Worm (Caenorhabditis elegans): ENCODE results near the gene srg-24.
A peak's percentile ranks its signal among the peaks of the same experiment; 100 is the strongest.

srg-24 gene

DNA sequence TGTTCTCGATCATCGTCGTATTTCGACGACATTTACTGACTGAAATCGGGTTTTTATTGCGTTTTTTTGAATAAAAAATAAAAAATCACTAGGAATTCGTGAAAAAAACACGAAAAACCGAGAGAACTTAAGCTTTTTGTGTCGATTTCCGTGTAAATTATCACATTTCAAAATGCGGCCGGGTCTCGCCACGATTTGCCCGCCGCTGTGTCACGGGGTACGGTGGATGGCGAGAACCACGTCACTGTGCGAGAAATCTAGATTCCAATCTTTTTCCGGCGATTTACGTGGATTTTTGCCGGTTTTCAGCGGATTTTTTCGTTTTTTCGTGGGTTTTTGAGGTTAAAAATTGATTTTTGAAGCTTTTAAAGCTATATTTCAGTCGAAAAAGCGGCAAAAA lies 23.5 kb downstream of the srg-24 start, which contains the start of gene Y25C1A.8 (continued):
- TF ChIP-seq aha-1 (tag; optimal IDR thresholded peaks at IDR 0.05) (peak; percentile 48), snu-23 (GFP tag; optimal IDR thresholded peaks at IDR 0.05) (peak; percentile 95), dpl-1 (GFP tag; optimal IDR thresholded peaks at IDR 0.05) (peak; percentile 73 to 85 (median 84)), fkh-8 (tag; optimal IDR thresholded peaks at IDR 0.05) (peak; percentile 93), swsn-7 (tag; optimal IDR thresholded peaks at IDR 0.05) (peak; percentile 92), nhr-28 (tag; optimal IDR thresholded peaks at IDR 0.05) (no peak), ztf-11 (tag; optimal IDR thresholded peaks at IDR 0.05) (peak; percentile 26 to 85), sptf-1 (tag; optimal IDR thresholded peaks at IDR 0.05) (no peak), snpc-4 (tag; optimal IDR thresholded peaks at IDR 0.05) (peak; percentile 78), efl-3 (GFP tag; optimal IDR thresholded peaks at IDR 0.05) (peak; percentile 34), skn-1 (tag; optimal IDR thresholded peaks at IDR 0.05) (peak; percentile 85), lin-14 (GFP tag; optimal IDR thresholded peaks at IDR 0.05) (peak; percentile 93), lin-35 (GFP tag; optimal IDR thresholded peaks at IDR 0.05) (peak; percentile 81 to 89)

DNA sequence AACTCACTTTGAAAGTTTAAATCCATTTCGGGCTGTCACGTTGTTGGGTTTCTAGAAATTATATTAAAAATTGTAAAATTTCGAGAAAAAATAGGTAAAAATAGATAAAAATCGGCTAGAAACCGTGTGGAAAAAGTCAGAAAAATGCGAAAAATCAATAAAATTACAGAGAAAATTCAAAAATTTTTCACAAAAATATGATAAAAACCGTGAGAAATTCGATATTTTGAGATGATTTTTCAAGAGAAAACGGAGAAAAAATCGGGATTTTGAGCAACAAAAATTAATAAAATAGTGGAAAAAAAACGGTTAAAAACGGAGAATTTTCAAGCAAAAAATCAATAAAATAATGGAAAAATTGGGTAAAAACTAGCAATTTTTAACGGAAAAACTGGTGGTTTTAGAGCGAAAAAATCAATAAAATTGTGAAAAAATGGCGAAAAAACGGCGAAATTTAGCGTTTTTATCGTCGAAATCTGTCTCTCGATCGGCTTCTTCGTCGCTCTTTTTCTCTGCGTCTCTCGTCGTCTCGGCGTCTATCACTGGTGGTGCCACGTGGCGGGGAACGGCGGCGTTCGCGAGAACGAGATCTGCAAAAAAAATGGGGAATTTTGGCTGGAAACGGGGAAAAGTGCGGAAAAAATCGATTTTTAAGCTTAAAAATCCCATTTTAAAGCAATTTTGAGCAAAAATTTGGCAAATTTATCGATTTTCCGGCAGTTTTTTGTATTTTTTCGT lies 29.3 kb downstream of the srg-24 start, which contains the start of gene Y25C1A.7:
Gene Y25C1A.7 (minus strand): TSS at position 51 of the 738 bp plus-strand sequence.
- peak; percentile 12 for TF ChIP-seq nhr-85 (tag)
- TF ChIP-seq ceh-82 (tag; optimal IDR thresholded peaks at IDR 0.05) = no peak
- TF ChIP-seq tlp-1 (tag; optimal IDR thresholded peaks at IDR 0.05) = no peak
- no peak for TF ChIP-seq unc-130 (tag; optimal IDR thresholded peaks at IDR 0.05)
- TF ChIP-seq xbp-1 (tag; optimal IDR thresholded peaks at IDR 0.05) = no peak
- no peak for TF ChIP-seq efl-1 (optimal IDR thresholded peaks at IDR 0.05)
- TF ChIP-seq efl-1 (GFP tag; optimal IDR thresholded peaks at IDR 0.05 in 1 of 2) = peak in 1 of 2 experiments; percentile 12
- TF ChIP-seq nhr-28 (tag; optimal IDR thresholded peaks at IDR 0.05) = no peak

DNA sequence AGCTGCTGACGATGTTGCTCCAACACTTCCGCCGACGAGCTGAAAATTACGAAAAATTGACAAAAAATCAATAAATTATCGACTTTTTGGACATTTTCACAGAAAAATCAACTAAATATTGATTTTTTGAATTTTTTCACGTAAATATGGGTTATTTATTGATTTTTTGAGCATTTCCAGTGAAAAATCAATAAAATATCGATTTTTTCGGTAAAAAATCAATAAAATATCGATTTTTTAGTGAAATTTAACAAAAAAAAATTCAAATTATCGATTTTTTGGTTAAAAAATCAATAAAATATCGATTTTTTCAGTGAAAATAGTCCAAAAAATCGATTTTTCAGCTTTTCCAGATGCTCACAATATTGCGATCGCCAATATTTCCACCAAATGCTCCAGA lies 30.3 kb downstream of the srg-24 start:
- TF ChIP-seq nhr-19 (GFP tag; conservative IDR thresholded peaks at IDR 0.05) (no peak), elt-3 (tag; optimal IDR thresholded peaks at IDR 0.05) (no peak), ces-1 (GFP tag; optimal IDR thresholded peaks at IDR 0.05) (no peak), unc-62 (GFP tag; optimal IDR thresholded peaks at IDR 0.05) (no peak), egl-13 (tag; optimal IDR thresholded peaks at IDR 0.05) (no peak), elt-2 (tag; optimal IDR thresholded peaks at IDR 0.05) (no peak), ztf-11 (tag; optimal IDR thresholded peaks at IDR 0.05) (no peak), lin-39 (tag; optimal IDR thresholded peaks at IDR 0.05) (no peak), unc-30 (tag; optimal IDR thresholded peaks at IDR 0.05) (no peak), sup-37 (GFP tag; optimal IDR thresholded peaks at IDR 0.05) (no peak), ztf-4 (tag; optimal IDR thresholded peaks at IDR 0.05) (no peak)

DNA sequence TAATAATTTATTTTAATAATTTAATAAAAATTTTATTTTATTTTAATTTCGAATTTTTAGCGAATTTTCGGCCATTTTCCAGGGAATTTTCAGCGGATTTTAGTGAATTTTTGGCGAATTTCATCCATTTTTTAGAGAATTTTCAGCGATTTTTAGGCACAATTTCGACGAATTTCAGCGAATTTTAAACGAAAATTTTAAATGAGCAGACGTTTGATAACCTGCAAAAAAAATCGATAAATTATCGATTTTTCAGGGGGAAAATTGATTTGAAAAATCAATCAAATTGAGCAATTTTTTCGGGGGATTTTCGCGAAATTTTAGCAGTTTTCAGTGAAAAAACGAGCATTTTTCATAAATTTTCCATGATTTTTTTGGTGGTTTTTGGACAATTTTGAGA lies 31.8 kb downstream of the srg-24 start:
- TF ChIP-seq efl-1 (optimal IDR thresholded peaks at IDR 0.05) = no peak
- TF ChIP-seq efl-1 (GFP tag; optimal IDR thresholded peaks at IDR 0.05 in 1 of 2) = peak in 1 of 2 experiments; percentile 7
- TF ChIP-seq nhr-20 (tag; optimal IDR thresholded peaks at IDR 0.05) = no peak
- TF ChIP-seq C04F5.9 (tag; optimal IDR thresholded peaks at IDR 0.05) = no peak

DNA sequence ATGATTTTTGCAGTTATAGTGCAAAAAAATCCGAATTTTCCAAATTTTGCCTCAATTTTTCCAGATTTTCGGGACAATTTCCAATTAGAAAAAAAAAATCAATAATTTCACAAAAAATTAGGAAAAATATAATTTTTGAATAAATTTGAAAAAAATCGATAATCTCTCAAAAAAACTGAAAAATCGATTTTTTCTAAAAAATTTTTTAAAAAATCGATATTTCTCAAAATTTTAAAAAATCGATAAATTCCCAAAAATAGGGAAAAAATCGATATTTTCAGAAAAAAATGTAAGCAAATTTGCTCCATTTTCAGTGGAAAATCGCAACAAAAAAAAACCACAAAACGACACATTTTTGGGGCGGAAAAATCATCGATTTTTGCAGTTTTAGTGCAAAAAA lies 32.5 kb downstream of the srg-24 start:
- TF ChIP-seq nhr-237 (tag; optimal IDR thresholded peaks at IDR 0.05) (no peak), irx-1 (tag; optimal IDR thresholded peaks at IDR 0.05) (no peak), zag-1 (tag; optimal IDR thresholded peaks at IDR 0.05) (no peak), lir-3 (tag; optimal IDR thresholded peaks at IDR 0.05; ENCODE audit: poor library complexity) (no peak), nhr-71 (tag; optimal IDR thresholded peaks at IDR 0.05) (no peak), nhr-90 (tag; optimal IDR thresholded peaks at IDR 0.05; ENCODE audit: poor library complexity) (no peak), nhr-84 (tag; optimal IDR thresholded peaks at IDR 0.05) (no peak), lsy-2 (tag; optimal IDR thresholded peaks at IDR 0.05) (no peak), fkh-10 (GFP tag; optimal IDR thresholded peaks at IDR 0.05) (no peak), lin-35 (GFP tag; optimal IDR thresholded peaks at IDR 0.05) (no peak), zip-4 (GFP tag; optimal IDR thresholded peaks at IDR 0.05) (no peak), egl-13 (tag; optimal IDR thresholded peaks at IDR 0.05) (no peak), isw-1 (GFP tag; IDR thresholded peaks at IDR 0.05) (no peak), egl-27 (tag; optimal IDR thresholded peaks at IDR 0.05) (no peak), nhr-12 (tag; optimal IDR thresholded peaks at IDR 0.05) (no peak), lin-14 (GFP tag; optimal IDR thresholded peaks at IDR 0.05) (no peak), nhr-20 (tag; optimal IDR thresholded peaks at IDR 0.05) (no peak)

All from whole organism, L1 larva.